Worm (Caenorhabditis elegans) whole organism, midembryonic: ENCODE data around the gene R53.5.

ENCODE experiments used
- cog-1 ChIP-seq: sonication (generic microtip); optimal IDR thresholded peaks from 2 replicates; lab custom pipeline; 2016; ENCODE audit warnings: missing genetic modification characterization, missing compliant biosample characterization
- med-1 ChIP-seq: sonication (generic microtip); optimal IDR thresholded peaks from 2 replicates; lab custom pipeline; 2017; ENCODE audit warnings: missing genetic modification characterization, mild to moderate bottlenecking, missing compliant biosample characterization, antibody characterized with exemption, missing genetic modification reagents; ENCODE audit not compliant: insufficient read depth
- ref-1 ChIP-seq: fragments of 200-800 bp; sonication (Bioruptor generic); conservative IDR thresholded peaks from 2 replicates; pipeline ENCODE4 v1.3.6; 2022; ENCODE audit warnings: missing genetic modification reagents, missing genetic modification characterization, missing compliant biosample characterization
- ztf-23 ChIP-seq: fragments of 200-800 bp; sonication (Bioruptor generic); IDR thresholded peaks from 2 replicates; pipeline ENCODE4 v1.3.6; 2022; ENCODE audit warnings: missing genetic modification reagents, missing genetic modification characterization, missing compliant biosample characterization

DNA sequence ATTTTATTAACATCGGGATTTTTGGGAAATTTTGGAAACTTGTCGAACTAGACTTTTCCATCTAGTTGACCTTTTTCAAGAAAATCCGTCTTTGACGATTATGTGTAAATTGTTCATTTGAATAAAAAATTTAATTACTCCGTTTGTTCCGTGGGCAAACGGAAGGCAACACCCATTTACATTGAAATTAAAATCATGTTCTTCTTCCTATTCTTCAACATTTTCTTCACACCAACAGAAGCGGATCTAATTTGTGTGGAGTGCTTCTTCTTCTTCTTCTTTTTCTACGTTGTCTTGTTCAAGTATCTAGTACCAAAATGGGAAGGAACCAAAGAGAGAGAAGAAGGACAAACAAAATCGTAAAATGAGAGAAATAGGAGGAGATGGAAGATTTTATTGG is 12.1 kb upstream of the R53.5 start:
- TF ChIP-seq med-1 (GFP tag; lab: Kevin White, UChicago) (no peak), ztf-23 (GFP tag; lab: Robert Waterston, UW) (no peak), cog-1 (tag; lab: Kevin White, UChicago) (no peak), ref-1 (GFP tag; lab: Robert Waterston, UW) (no peak)
